Fruit fly (Drosophila melanogaster): ENCODE results near the gene CG13101.

The CG13101 gene

dm6 chr2L:8951184-8951934 is 33.3 kb downstream of the CG13101 start, which contains the start of gene C1GalTA:
Gene C1GalTA, minus strand, starts transcription at chr2L:8951216.
- peak; percentile 99 for TF ChIP-seq CG17801 (GFP tag; optimal IDR thresholded peaks at IDR 0.05; ENCODE audit: partially characterized antibody)

DNA sequence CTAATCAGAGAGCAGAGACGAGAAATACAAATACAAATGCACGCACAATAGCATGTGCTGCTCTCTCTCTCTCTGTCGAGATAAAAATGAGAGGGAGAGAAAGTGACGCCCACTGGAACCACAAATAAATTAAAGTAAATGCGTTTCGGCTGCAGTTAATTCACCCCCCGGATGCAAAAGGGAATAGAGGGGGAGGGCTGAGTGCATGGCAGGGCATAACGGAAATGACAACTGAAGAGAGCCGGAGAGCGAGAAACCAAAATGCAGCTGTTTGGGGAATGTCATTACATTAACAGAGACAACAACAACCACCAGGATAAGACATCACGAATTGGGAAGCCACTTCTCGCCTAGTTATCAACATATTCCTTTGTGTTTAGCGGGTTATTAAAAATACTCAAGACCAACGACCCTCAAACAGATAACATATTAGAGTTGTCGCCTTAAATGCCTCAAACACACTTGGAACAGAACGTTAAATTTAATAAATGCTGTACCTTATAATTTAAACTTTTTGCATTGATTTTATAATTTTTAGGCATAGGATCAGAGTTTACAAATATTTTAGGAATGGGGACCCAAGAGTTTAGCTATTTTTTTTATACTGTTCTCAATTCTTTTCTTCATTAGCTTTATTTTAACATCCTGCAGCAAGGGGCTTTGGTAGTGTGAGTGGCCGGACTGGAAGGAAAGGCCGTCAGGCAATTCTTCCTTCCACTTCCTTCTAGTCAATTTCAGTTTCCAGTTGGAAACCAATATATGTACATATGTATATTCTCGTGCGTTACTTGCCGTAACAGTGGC is 34.6 kb downstream of the CG13101 start:
- TF ChIP-seq CG17801 (GFP tag; optimal IDR thresholded peaks at IDR 0.05; ENCODE audit: partially characterized antibody): no peak

DNA sequence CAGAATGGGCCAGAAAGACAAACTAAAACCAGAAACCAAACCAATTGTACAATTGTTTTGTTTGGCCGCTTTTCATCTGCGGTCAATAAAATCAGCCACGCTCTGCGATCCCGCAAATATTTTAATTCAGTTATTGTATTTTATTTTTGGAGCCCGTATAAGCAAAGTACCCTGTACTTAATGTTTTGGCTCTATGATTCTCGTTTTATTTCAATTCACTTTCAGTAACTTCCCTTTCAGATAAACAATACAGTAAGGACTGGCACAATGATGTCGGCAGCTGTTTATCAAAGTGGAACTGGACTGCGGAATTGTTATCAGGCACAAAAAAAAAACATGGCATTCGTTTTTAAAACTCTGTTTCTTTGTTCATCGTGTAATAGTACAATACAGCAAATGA is 36.0 kb downstream of the CG13101 start:
- no peak for TF ChIP-seq CG17801 (GFP tag; optimal IDR thresholded peaks at IDR 0.05; ENCODE audit: partially characterized antibody)

dm6 chr2L:8947989-8948388 is 36.7 kb downstream of the CG13101 start:
- peak; percentile 28 for TF ChIP-seq CG17801 (GFP tag; optimal IDR thresholded peaks at IDR 0.05; ENCODE audit: partially characterized antibody)

DNA sequence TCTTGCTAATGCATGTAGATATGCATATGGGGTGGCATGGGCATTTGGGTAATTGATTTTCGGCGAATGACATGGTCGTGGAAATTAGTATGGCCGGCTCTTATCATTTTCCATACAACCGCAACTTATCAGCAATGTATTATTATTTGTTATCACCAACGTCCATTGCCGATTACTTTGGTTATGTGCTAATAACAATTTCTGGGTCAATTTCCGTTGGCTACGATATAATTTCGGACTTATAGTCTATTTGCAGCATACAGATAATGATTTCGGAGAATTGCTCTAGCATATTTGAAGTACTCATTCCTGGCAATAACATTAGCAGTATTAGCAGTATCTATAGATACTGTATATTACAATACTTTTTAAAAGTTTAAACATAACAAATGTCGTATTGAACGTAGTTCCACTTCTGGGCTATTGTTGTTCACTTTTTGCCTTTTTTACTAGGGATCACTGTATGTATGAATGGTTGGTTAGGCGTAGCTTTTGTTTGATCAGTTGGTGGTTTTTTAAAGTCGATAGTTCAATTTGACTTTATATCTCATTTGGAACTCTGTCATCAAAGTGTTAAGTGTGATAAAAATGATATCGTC is 37.9 kb downstream of the CG13101 start, which contains the start of gene CG46397:
Gene CG46397 (plus strand): TSS at position 549 of the 599 bp plus-strand sequence.
- TF ChIP-seq CG17801 (GFP tag; optimal IDR thresholded peaks at IDR 0.05; ENCODE audit: partially characterized antibody): no peak

dm6 chr2L:8943110-8943509 is 41.6 kb downstream of the CG13101 start, which contains the start of gene CG9515:
Gene CG9515, minus strand, starts transcription at chr2L:8943257.
- peak; percentile 38 for TF ChIP-seq CG17801 (GFP tag; optimal IDR thresholded peaks at IDR 0.05; ENCODE audit: partially characterized antibody)

- TF ChIP-seq CG17801 (GFP tag; optimal IDR thresholded peaks at IDR 0.05; ENCODE audit: partially characterized antibody): no peak
Observed at dm6 chr2L:8941736-8942337, 42.8 kb downstream of the CG13101 start, which contains the start of gene Argl. Gene Argl, minus strand, starts transcription at chr2L:8942105.

DNA sequence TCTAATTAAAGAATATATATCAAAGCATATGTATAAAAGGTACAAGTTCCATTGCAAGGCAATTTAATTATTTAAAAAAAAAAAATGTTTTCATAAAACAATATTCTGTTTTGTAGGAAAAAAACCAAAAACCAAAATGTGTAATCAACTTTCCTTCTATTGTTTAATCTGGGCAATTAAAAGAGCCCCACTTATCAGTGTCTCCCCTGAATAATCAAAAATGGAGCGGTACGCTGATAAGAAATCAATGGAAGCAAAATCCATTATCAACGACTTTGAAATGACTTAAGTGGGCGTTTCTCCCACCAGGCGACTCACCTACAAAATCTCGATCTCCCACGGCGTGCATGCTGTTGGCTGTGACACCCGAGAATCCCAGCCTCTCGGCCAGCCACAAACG is 44.0 kb downstream of the CG13101 start:
- no peak for TF ChIP-seq CG17801 (GFP tag; optimal IDR thresholded peaks at IDR 0.05; ENCODE audit: partially characterized antibody)

DNA sequence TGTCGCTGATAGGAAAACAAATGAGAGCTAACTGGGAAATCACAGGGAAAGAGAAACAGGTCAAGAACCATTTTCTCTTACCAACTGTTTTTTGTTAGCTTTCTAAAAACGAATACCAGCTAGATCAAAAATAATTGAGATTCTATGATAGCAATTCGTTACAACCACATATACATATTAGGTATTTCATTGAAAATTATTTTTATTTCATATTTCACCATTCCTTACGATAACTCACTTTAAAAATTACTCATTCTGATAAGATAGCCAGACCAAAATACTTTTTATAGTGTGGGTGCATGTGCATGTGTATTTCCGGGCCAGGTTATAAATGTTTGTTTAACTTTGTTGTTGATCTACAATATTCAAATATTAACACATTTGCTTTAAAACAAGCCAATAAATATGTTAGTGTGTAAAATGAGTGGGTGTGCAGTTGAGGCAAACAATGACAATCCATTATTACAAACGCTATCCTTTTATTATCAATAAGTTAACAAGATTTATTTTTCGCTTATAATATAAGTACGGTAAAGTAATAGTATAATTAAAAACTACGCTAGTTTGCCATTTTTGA is 46.7 kb downstream of the CG13101 start:
- TF ChIP-seq CG17801 (GFP tag; optimal IDR thresholded peaks at IDR 0.05; ENCODE audit: partially characterized antibody): peak; percentile 34

- TF ChIP-seq CG17801 (GFP tag; optimal IDR thresholded peaks at IDR 0.05; ENCODE audit: partially characterized antibody): no peak
Observed at dm6 chr2L:8937003-8937402, 47.7 kb downstream of the CG13101 start, which contains the start of gene Tsp29Fb. Gene Tsp29Fb, plus strand, starts transcription at chr2L:8937390.

dm6 chr2L:8933710-8934242 is 50.9 kb downstream of the CG13101 start, which contains the start of gene Tsp29Fa:
Gene Tsp29Fa, plus strand, starts transcription at chr2L:8933962.
- TF ChIP-seq CG17801 (GFP tag; optimal IDR thresholded peaks at IDR 0.05; ENCODE audit: partially characterized antibody): no peak

dm6 chr2L:8931176-8931575 is 53.5 kb downstream of the CG13101 start:
- no peak for TF ChIP-seq CG17801 (GFP tag; optimal IDR thresholded peaks at IDR 0.05; ENCODE audit: partially characterized antibody)
